Fruit fly (Drosophila melanogaster) whole organism, embryonic: Measurements from ENCODE around the gene Cpr67Fa2.

Experiments used
- CG13287 ChIP-seq: fragments of 200-800 bp; sonication (Bioruptor generic); IDR thresholded peaks from 2 replicates; pipeline ENCODE4 v1.3.6; 2022; ENCODE audit warnings: missing biosample characterization, missing genetic modification characterization; ENCODE audit not compliant: partially characterized antibody
- CG15269 ChIP-seq: fragments of 200-800 bp; sonication (Bioruptor generic); optimal IDR thresholded peaks from 2 replicates; lab custom pipeline; 2018; ENCODE audit warnings: missing biosample characterization, mild to moderate bottlenecking, missing genetic modification characterization, moderate library complexity
- CG17612 ChIP-seq: fragments of 200-800 bp; sonication (Bioruptor generic); IDR thresholded peaks from 2 replicates; pipeline ENCODE4 v1.3.6; 2022; ENCODE audit warnings: missing biosample characterization, missing genetic modification characterization
- Hsf ChIP-seq: fragments of 200-800 bp; sonication (Bioruptor generic); optimal IDR thresholded peaks from 3 replicates; lab custom pipeline; 2016; ENCODE audit warnings: missing biosample characterization, missing genetic modification characterization
- Nf-YC ChIP-seq: fragments of 200-800 bp; optimal IDR thresholded peaks from 3 replicates; lab custom pipeline; 2019; ENCODE audit warnings: missing biosample characterization, mild to moderate bottlenecking, missing genetic modification characterization, moderate library complexity
- Rfx ChIP-seq: fragments of 200-800 bp; sonication (Bioruptor generic); IDR thresholded peaks from 2 replicates; pipeline ENCODE4 v1.3.6; 2022; ENCODE audit warnings: missing biosample characterization, missing genetic modification characterization
- ems ChIP-seq: fragments of 200-800 bp; sonication (Bioruptor generic); optimal IDR thresholded peaks from 3 replicates; lab custom pipeline; 2016; ENCODE audit warnings: missing biosample characterization, missing genetic modification characterization
- fd3F ChIP-seq: fragments of 200-800 bp; sonication (Bioruptor generic); optimal IDR thresholded peaks from 2 replicates; lab custom pipeline; 2018; ENCODE audit warnings: missing biosample characterization, mild to moderate bottlenecking, missing genetic modification characterization, moderate library complexity
- lilli ChIP-seq: fragments of 200-800 bp; sonication (Bioruptor generic); optimal IDR thresholded peaks from 3 replicates; lab custom pipeline; 2016; ENCODE audit warnings: missing biosample characterization, missing genetic modification characterization
- run ChIP-seq: fragments of 200-800 bp; sonication (Bioruptor generic); optimal IDR thresholded peaks from 3 replicates; lab custom pipeline; 2018; ENCODE audit warnings: missing biosample characterization, mild to moderate bottlenecking, missing genetic modification characterization

DNA sequence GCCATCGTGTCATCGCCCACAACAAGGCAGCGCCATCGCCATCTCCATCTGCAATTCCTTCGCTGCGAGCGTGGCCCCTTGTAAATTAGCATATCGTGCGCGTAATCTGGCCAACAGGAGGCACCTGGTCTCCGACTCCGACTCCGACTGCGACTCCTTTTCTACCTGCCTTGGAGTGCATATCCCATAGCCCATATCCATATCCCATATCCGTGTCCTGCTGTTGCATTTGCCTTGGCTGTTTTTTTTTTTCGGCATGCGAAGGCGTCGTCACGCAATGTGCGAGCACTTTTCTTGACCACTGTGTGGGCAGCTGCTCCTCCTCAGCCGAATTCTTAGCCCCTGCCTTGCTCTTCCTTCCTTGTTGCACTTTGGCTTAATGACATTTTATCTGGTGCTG, 26.9 kb downstream of the Cpr67Fa2 start:
- TF ChIP-seq run (tag; lab: Kevin White, UChicago) (no peak), Rfx (GFP tag; lab: Robert Waterston, UW) (no peak), fd3F (GFP tag; lab: Kevin White, UChicago) (no peak), ems (GFP tag; lab: Kevin White, UChicago) (no peak), Nf-YC (tag; lab: Kevin White, UChicago) (no peak), CG15269 (no peak), lilli (GFP tag; lab: Kevin White, UChicago) (no peak), Hsf (GFP tag; lab: Kevin White, UChicago) (no peak), CG13287 (no peak), CG17612 (GFP tag; lab: Robert Waterston, UW) (no peak)
